Fruit fly (Drosophila melanogaster) whole organism, embryonic: ENCODE results near the gene unk.
A peak's percentile ranks its signal among the peaks of the same experiment; 100 is the strongest.

ENCODE experiments used
- ATbp ChIP-seq: fragments of 200-800 bp; sonication (Bioruptor generic); optimal IDR thresholded peaks from 2 replicates; lab custom pipeline; 2017; ENCODE audit warnings: missing biosample characterization, mild to moderate bottlenecking, missing genetic modification characterization, missing genetic modification reagents
- Atf6 ChIP-seq: fragments of 200-800 bp; sonication (Bioruptor generic); IDR thresholded peaks from 2 replicates; pipeline ENCODE4 v1.3.6; 2022; ENCODE audit warnings: missing biosample characterization, missing genetic modification characterization
- CG11085 ChIP-seq: fragments of 200-800 bp; sonication (Bioruptor generic); IDR thresholded peaks from 2 replicates; pipeline ENCODE4 v1.3.6; 2022; ENCODE audit warnings: missing biosample characterization, missing genetic modification characterization
- CG11456 ChIP-seq: fragments of 200-800 bp; sonication (Bioruptor generic); IDR thresholded peaks from 3 replicates; pipeline ENCODE4 v1.3.6; 2022; ENCODE audit warnings: missing biosample characterization, missing genetic modification characterization
- CG11696 ChIP-seq: fragments of 200-800 bp; sonication (Bioruptor generic); IDR thresholded peaks from 2 replicates; pipeline ENCODE4 v1.3.6; 2022; ENCODE audit warnings: missing biosample characterization, missing genetic modification characterization
- CG12071 ChIP-seq: fragments of 200-800 bp; sonication (Bioruptor generic); optimal IDR thresholded peaks from 3 replicates; lab custom pipeline; 2018; ENCODE audit warnings: missing biosample characterization, mild to moderate bottlenecking, missing genetic modification characterization
- CG12391 ChIP-seq: fragments of 200-800 bp; sonication (Bioruptor generic); optimal IDR thresholded peaks from 3 replicates; lab custom pipeline; 2018; ENCODE audit warnings: missing biosample characterization, mild to moderate bottlenecking, missing genetic modification characterization, moderate library complexity
- CG15011 ChIP-seq: fragments of 200-800 bp; sonication (Bioruptor generic); optimal IDR thresholded peaks from 3 replicates; lab custom pipeline; 2018; ENCODE audit warnings: missing biosample characterization, mild to moderate bottlenecking, missing genetic modification characterization
- CG16815 ChIP-seq: fragments of 200-800 bp; sonication (Bioruptor generic); optimal IDR thresholded peaks from 3 replicates; lab custom pipeline; 2017; ENCODE audit warnings: missing biosample characterization, mild to moderate bottlenecking, missing genetic modification characterization
- CG17829 ChIP-seq: fragments of 200-800 bp; optimal IDR thresholded peaks from 2 replicates; lab custom pipeline; 2019; ENCODE audit warnings: missing biosample characterization, mild to moderate bottlenecking, missing genetic modification characterization, moderate library complexity
- CG17912 ChIP-seq: fragments of 200-800 bp; sonication (Bioruptor generic); optimal IDR thresholded peaks from 2 replicates; lab custom pipeline; 2018; ENCODE audit warnings: missing biosample characterization, mild to moderate bottlenecking, missing genetic modification characterization
- CG18262 ChIP-seq: fragments of 200-800 bp; optimal IDR thresholded peaks from 3 replicates; lab custom pipeline; 2019; ENCODE audit warnings: missing biosample characterization, mild to moderate bottlenecking, missing genetic modification characterization, moderate library complexity
- CG1832 ChIP-seq: fragments of 200-800 bp; sonication (Bioruptor generic); optimal IDR thresholded peaks from 2 replicates; lab custom pipeline; 2017; ENCODE audit warnings: missing biosample characterization, mild to moderate bottlenecking, missing genetic modification characterization, inconsistent platforms
- CG18599 ChIP-seq: fragments of 200-800 bp; sonication (Bioruptor generic); optimal IDR thresholded peaks from 3 replicates; lab custom pipeline; 2017; ENCODE audit warnings: missing biosample characterization, missing genetic modification characterization, mild to moderate bottlenecking, moderate library complexity, missing genetic modification reagents
- CG3407 ChIP-seq: fragments of 200-800 bp; sonication (Bioruptor generic); optimal IDR thresholded peaks from 2 replicates; lab custom pipeline; 2018; ENCODE audit warnings: missing biosample characterization, mild to moderate bottlenecking, missing genetic modification characterization
- CG6654 ChIP-seq: fragments of 200-800 bp; sonication (Bioruptor generic); optimal IDR thresholded peaks from 2 replicates; lab custom pipeline; 2017; ENCODE audit warnings: missing biosample characterization, mild to moderate bottlenecking, missing genetic modification characterization
- CG8281 ChIP-seq: fragments of 200-800 bp; sonication (Bioruptor generic); optimal IDR thresholded peaks from 2 replicates; lab custom pipeline; 2018; ENCODE audit warnings: missing biosample characterization, mild to moderate bottlenecking, missing genetic modification characterization, moderate library complexity
- CTCF ChIP-seq: fragments of 200-800 bp; sonication (Bioruptor generic); optimal IDR thresholded peaks from 2 replicates; lab custom pipeline; 2017; ENCODE audit warnings: missing biosample characterization, mild to moderate bottlenecking, missing genetic modification characterization, moderate library complexity
- Gsc ChIP-seq: fragments of 200-800 bp; sonication (Bioruptor generic); IDR thresholded peaks from 2 replicates; pipeline ENCODE4 v1.3.6; 2022; ENCODE audit warnings: missing biosample characterization, missing genetic modification characterization
- HLH3B ChIP-seq: fragments of 200-800 bp; sonication (Bioruptor generic); IDR thresholded peaks from 2 replicates; pipeline ENCODE4 v1.3.6; 2022; ENCODE audit warnings: missing biosample characterization, missing genetic modification characterization
- Hmr ChIP-seq: fragments of 200-800 bp; sonication (Bioruptor generic); optimal IDR thresholded peaks from 3 replicates; lab custom pipeline; 2017; ENCODE audit warnings: mild to moderate bottlenecking, missing biosample characterization, missing genetic modification reagents, missing genetic modification characterization
- Poxn ChIP-seq: fragments of 200-800 bp; sonication (Bioruptor generic); IDR thresholded peaks from 2 replicates; pipeline ENCODE4 v1.3.6; 2022; ENCODE audit warnings: missing biosample characterization, missing genetic modification characterization
- TFAM ChIP-seq: fragments of 200-800 bp; sonication (Bioruptor generic); optimal IDR thresholded peaks from 2 replicates; lab custom pipeline; 2017; ENCODE audit warnings: missing biosample characterization, missing genetic modification characterization, inconsistent platforms
- Taf1 ChIP-seq: fragments of 200-800 bp; sonication (Bioruptor generic); IDR thresholded peaks from 2 replicates; pipeline ENCODE4 v1.3.6; 2022; ENCODE audit warnings: missing biosample characterization, missing genetic modification characterization
- Tbp ChIP-seq: fragments of >200 bp; optimal IDR thresholded peaks from 2 replicates; lab custom pipeline; 2018; ENCODE audit warnings: missing biosample characterization, missing genetic modification characterization
- Trl ChIP-seq, 3 experiments: fragments of >200 bp in 2 of 3; fragments of 200-800 bp in 1 of 3; sonication (Bioruptor generic) in 1 of 3; optimal IDR thresholded peaks; 2 replicates in 1 of 3; 3 replicates in 2 of 3; lab custom pipeline; 2016 to 2017; ENCODE audit warnings: missing biosample characterization in 1 of 3, missing genetic modification characterization in 1 of 3
- Xrp1 ChIP-seq: fragments of 200-800 bp; sonication (Bioruptor generic); IDR thresholded peaks from 2 replicates; pipeline ENCODE4 v1.3.6; 2022; ENCODE audit warnings: missing biosample characterization, missing genetic modification characterization
- bab2 ChIP-seq: fragments of 200-800 bp; sonication (Bioruptor generic); optimal IDR thresholded peaks from 2 replicates; lab custom pipeline; 2016; ENCODE audit warnings: missing biosample characterization, missing genetic modification characterization
- cato ChIP-seq: fragments of 200-800 bp; sonication (Bioruptor generic); optimal IDR thresholded peaks from 2 replicates; lab custom pipeline; 2016; ENCODE audit warnings: missing biosample characterization, missing genetic modification characterization, borderline replicate concordance
- caup ChIP-seq: fragments of 200-800 bp; sonication (Bioruptor generic); optimal IDR thresholded peaks from 3 replicates; lab custom pipeline; 2017; ENCODE audit warnings: missing biosample characterization, mild to moderate bottlenecking, missing genetic modification characterization, moderate library complexity; ENCODE audit not compliant: severe bottlenecking
- emc ChIP-seq: fragments of 200-800 bp; sonication (Bioruptor generic); optimal IDR thresholded peaks from 2 replicates; lab custom pipeline; 2016; ENCODE audit warnings: missing biosample characterization, missing genetic modification characterization
- ems ChIP-seq: fragments of 200-800 bp; sonication (Bioruptor generic); optimal IDR thresholded peaks from 3 replicates; lab custom pipeline; 2016; ENCODE audit warnings: missing biosample characterization, missing genetic modification characterization
- gfzf ChIP-seq: fragments of 200-800 bp; sonication (Bioruptor generic); optimal IDR thresholded peaks from 2 replicates; lab custom pipeline; 2016; ENCODE audit warnings: missing biosample characterization, mild to moderate bottlenecking, missing genetic modification characterization, moderate library complexity
- grau ChIP-seq: fragments of 200-800 bp; optimal IDR thresholded peaks from 3 replicates; lab custom pipeline; 2019; ENCODE audit warnings: missing biosample characterization, mild to moderate bottlenecking, missing genetic modification characterization, moderate library complexity
- hb ChIP-seq: fragments of 200-800 bp; sonication (Bioruptor generic); IDR thresholded peaks from 3 replicates; pipeline ENCODE4 v1.3.6; 2022; ENCODE audit warnings: missing biosample characterization, missing genetic modification characterization; ENCODE audit not compliant: partially characterized antibody
- lab ChIP-seq: fragments of 200-800 bp; sonication (Bioruptor generic); optimal IDR thresholded peaks from 3 replicates; lab custom pipeline; 2017; ENCODE audit warnings: missing biosample characterization, missing genetic modification characterization, mild to moderate bottlenecking, moderate library complexity, missing genetic modification reagents
- lola ChIP-seq, 3 experiments: fragments of >200 bp in 2 of 3; fragments of 200-800 bp in 1 of 3; sonication (Bioruptor generic) in 1 of 3; optimal IDR thresholded peaks; 2 replicates each; lab custom pipeline; 2017 to 2019; ENCODE audit warnings: missing biosample characterization in 3 of 3, missing genetic modification characterization in 3 of 3, mild to moderate bottlenecking in 1 of 3, moderate library complexity in 1 of 3
- mam ChIP-seq: fragments of 200-800 bp; sonication (Bioruptor generic); optimal IDR thresholded peaks from 3 replicates; lab custom pipeline; 2016; ENCODE audit warnings: missing biosample characterization, missing genetic modification characterization
- mirr ChIP-seq: fragments of 200-800 bp; sonication (Bioruptor generic); optimal IDR thresholded peaks from 3 replicates; lab custom pipeline; 2018; ENCODE audit warnings: missing biosample characterization, mild to moderate bottlenecking, missing genetic modification characterization
- nau ChIP-seq: fragments of 200-800 bp; sonication (Bioruptor generic); optimal IDR thresholded peaks from 3 replicates; lab custom pipeline; 2017; ENCODE audit warnings: missing biosample characterization, mild to moderate bottlenecking, missing genetic modification characterization, missing genetic modification reagents
- peb ChIP-seq: fragments of 200-800 bp; sonication (Bioruptor generic); IDR thresholded peaks from 2 replicates; pipeline ENCODE4 v1.3.6; 2022; ENCODE audit warnings: missing biosample characterization, missing genetic modification characterization
- psq ChIP-seq: fragments of 200-800 bp; sonication (Bioruptor generic); optimal IDR thresholded peaks from 2 replicates; lab custom pipeline; 2017; ENCODE audit warnings: missing biosample characterization, missing genetic modification characterization
- pzg ChIP-seq: fragments of 200-800 bp; sonication (Bioruptor generic); optimal IDR thresholded peaks from 3 replicates; lab custom pipeline; 2018; ENCODE audit warnings: missing biosample characterization, mild to moderate bottlenecking, missing genetic modification characterization, moderate library complexity
- sens ChIP-seq: fragments of 200-800 bp; sonication (Bioruptor generic); peaks from one replicate; lab custom pipeline; 2016; ENCODE audit warnings: missing biosample characterization, missing genetic modification characterization
- sima ChIP-seq: fragments of 200-800 bp; sonication (Bioruptor generic); optimal IDR thresholded peaks from 2 replicates; lab custom pipeline; 2016; ENCODE audit warnings: missing biosample characterization, missing genetic modification characterization
- ssp ChIP-seq: fragments of 200-800 bp; sonication (Bioruptor generic); IDR thresholded peaks from 2 replicates; pipeline ENCODE4 v1.3.6; 2022; ENCODE audit warnings: missing biosample characterization, missing genetic modification characterization
- tin ChIP-seq: fragments of 200-800 bp; sonication (Bioruptor generic); optimal IDR thresholded peaks from 3 replicates; lab custom pipeline; 2016; ENCODE audit warnings: missing biosample characterization, missing genetic modification characterization
- tio ChIP-seq: fragments of 200-800 bp; sonication (Bioruptor generic); optimal IDR thresholded peaks from 2 replicates; lab custom pipeline; 2017; ENCODE audit warnings: missing biosample characterization, missing genetic modification characterization, inconsistent platforms
- tna ChIP-seq: fragments of 200-800 bp; sonication (Bioruptor generic); IDR thresholded peaks from 2 replicates; pipeline ENCODE4 v1.3.6; 2022; ENCODE audit warnings: missing biosample characterization, missing genetic modification characterization; ENCODE audit not compliant: partially characterized antibody
- tx ChIP-seq: fragments of 200-800 bp; sonication (Bioruptor generic); optimal IDR thresholded peaks from 2 replicates; lab custom pipeline; 2016; ENCODE audit warnings: missing biosample characterization, missing genetic modification characterization
- vnd ChIP-seq: fragments of 200-800 bp; sonication (Bioruptor generic); IDR thresholded peaks from 3 replicates; pipeline ENCODE4 v1.3.6; 2022; ENCODE audit warnings: missing biosample characterization, missing genetic modification characterization; ENCODE audit not compliant: partially characterized antibody

The unk gene

DNA sequence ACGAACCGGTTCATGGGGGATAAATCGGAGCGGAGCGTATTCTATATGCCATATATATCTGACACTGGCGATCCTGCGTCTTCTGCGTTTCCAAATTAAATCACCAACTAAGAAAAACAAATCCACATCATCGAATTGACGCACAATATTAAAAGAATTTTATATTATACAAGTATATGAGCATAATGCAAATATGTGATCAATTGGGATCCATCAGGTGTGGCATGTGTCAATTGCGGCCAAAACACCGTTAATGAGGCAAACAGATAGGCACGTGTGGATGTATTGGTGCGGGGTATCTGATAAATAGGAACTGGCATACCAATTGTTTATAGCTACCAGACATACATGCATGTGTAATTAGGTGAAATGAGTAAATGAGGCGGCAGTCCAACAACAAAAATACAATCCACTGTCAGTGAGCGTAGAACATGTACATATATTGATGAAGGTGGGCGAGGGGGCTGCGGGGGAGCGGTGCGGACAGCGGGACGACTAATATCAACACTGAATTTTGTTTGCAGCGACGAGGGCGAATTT lies 20.5 kb upstream of the unk start:
- TF ChIP-seq bab2 (GFP tag; lab: Kevin White, UChicago), result no peak
- TF ChIP-seq tin (GFP tag; lab: Kevin White, UChicago), result no peak
- no peak for TF ChIP-seq CG17912 (GFP tag; lab: Kevin White, UChicago)
- peak; percentile 49 for TF ChIP-seq CG18599 (GFP tag; lab: Kevin White, UChicago)
- no peak for TF ChIP-seq CTCF (GFP tag; lab: Kevin White, UChicago)
- TF ChIP-seq sima (GFP tag; lab: Kevin White, UChicago), result no peak
- TF ChIP-seq gfzf (GFP tag; lab: Kevin White, UChicago), result no peak
- TF ChIP-seq sens (GFP tag; lab: Kevin White, UChicago), result peak; percentile 42
- no peak for TF ChIP-seq CG18262 (tag; lab: Kevin White, UChicago)
- no peak for TF ChIP-seq tna (GFP tag; lab: Robert Waterston, UW)
- no peak for TF ChIP-seq ems (GFP tag; lab: Kevin White, UChicago)
- TF ChIP-seq caup (GFP tag; lab: Kevin White, UChicago), result peak; percentile 49
- TF ChIP-seq emc (GFP tag; lab: Kevin White, UChicago), result no peak
- no peak for TF ChIP-seq psq (GFP tag; lab: Kevin White, UChicago)
- no peak for TF ChIP-seq CG11085 (GFP tag; lab: Robert Waterston, UW)
- no peak for TF ChIP-seq tio (GFP tag; lab: Kevin White, UChicago)
- TF ChIP-seq CG12391, result no peak
- no peak for TF ChIP-seq vnd (GFP tag; lab: Robert Waterston, UW)
- TF ChIP-seq lab (GFP tag; lab: Kevin White, UChicago), result peak; percentile 71
- no peak for TF ChIP-seq Tbp
- TF ChIP-seq mirr (GFP tag; lab: Kevin White, UChicago), result peak; percentile 48
- no peak; the same call in 1 of the 2 replicates for TF ChIP-seq Xrp1
- no peak for TF ChIP-seq Gsc
- TF ChIP-seq ATbp (GFP tag; lab: Kevin White, UChicago), result peak; percentile 8
- no peak for TF ChIP-seq mam (GFP tag; lab: Kevin White, UChicago)
- no peak for TF ChIP-seq pzg (GFP tag; lab: Kevin White, UChicago)
- no peak for TF ChIP-seq cato (GFP tag; lab: Kevin White, UChicago)
- no peak for TF ChIP-seq peb
- TF ChIP-seq tx (GFP tag; lab: Kevin White, UChicago), result no peak
- no peak for TF ChIP-seq TFAM (GFP tag; lab: Kevin White, UChicago)
- no peak for TF ChIP-seq Taf1 (GFP tag; lab: Robert Waterston, UW)
- TF ChIP-seq CG17829 (tag; lab: Kevin White, UChicago), result no peak
- no peak for TF ChIP-seq CG1832 (GFP tag; lab: Kevin White, UChicago)
- TF ChIP-seq CG6654 (GFP tag; lab: Kevin White, UChicago), result no peak
- no peak for TF ChIP-seq Trl (optimal IDR thresholded peaks at IDR 0.05; lab: Kevin White, UChicago)
- TF ChIP-seq Trl (GFP tag; optimal IDR thresholded peaks at IDR 0.05; lab: Kevin White, UChicago), result no peak
- peak; percentile 13 for TF ChIP-seq grau (tag; lab: Kevin White, UChicago)
- TF ChIP-seq lola (GFP tag; optimal IDR thresholded peaks at IDR 0.05; lab: Kevin White, UChicago), result no peak
- TF ChIP-seq CG16815 (GFP tag; lab: Kevin White, UChicago), result no peak
- no peak for TF ChIP-seq CG11456 (GFP tag; lab: Robert Waterston, UW)
- no peak for TF ChIP-seq Poxn (GFP tag; lab: Robert Waterston, UW)
- TF ChIP-seq CG8281 (tag; lab: Kevin White, UChicago), result no peak
- peak; percentile 62 for TF ChIP-seq Hmr
- no peak for TF ChIP-seq CG3407 (GFP tag; lab: Kevin White, UChicago)
- TF ChIP-seq CG15011 (GFP tag; lab: Kevin White, UChicago), result peak; percentile 11
- no peak for TF ChIP-seq CG11696 (GFP tag; lab: Robert Waterston, UW)
- TF ChIP-seq ssp (GFP tag; lab: Robert Waterston, UW), result no peak
- no peak for TF ChIP-seq Atf6 (GFP tag; lab: Robert Waterston, UW)
- no peak for TF ChIP-seq hb (GFP tag; lab: Robert Waterston, UW)
- peak; percentile 5 for TF ChIP-seq CG12071 (GFP tag; lab: Kevin White, UChicago)
- no peak for TF ChIP-seq HLH3B
- no peak for TF ChIP-seq nau (GFP tag; lab: Kevin White, UChicago)
